Fruit fly (Drosophila melanogaster) whole organism, embryonic: Measurements from ENCODE around the gene CG16736.

ENCODE experiments used
- CG11560 ChIP-seq: fragments of 200-800 bp; sonication (Bioruptor generic); IDR thresholded peaks from 3 replicates; pipeline ENCODE4 v1.3.6; 2022; ENCODE audit warnings: missing biosample characterization, missing genetic modification characterization
- CG12659 ChIP-seq: fragments of 200-800 bp; sonication (Bioruptor generic); optimal IDR thresholded peaks from 3 replicates; lab custom pipeline; 2017; ENCODE audit warnings: mild to moderate bottlenecking, missing biosample characterization, missing genetic modification reagents, missing genetic modification characterization
- CG13775 ChIP-seq: fragments of 200-800 bp; sonication (Bioruptor generic); optimal IDR thresholded peaks from 3 replicates; lab custom pipeline; 2017; ENCODE audit warnings: missing biosample characterization, mild to moderate bottlenecking, missing genetic modification characterization
- CG1529 ChIP-seq: fragments of 200-800 bp; sonication (Bioruptor generic); optimal IDR thresholded peaks from 3 replicates; lab custom pipeline; 2018; ENCODE audit warnings: missing biosample characterization, missing genetic modification characterization
- CG17328 ChIP-seq: fragments of 200-800 bp; sonication (Bioruptor generic); IDR thresholded peaks from 2 replicates; pipeline ENCODE4 v1.3.6; 2022; ENCODE audit warnings: missing biosample characterization, missing genetic modification characterization
- CG17359 ChIP-seq: fragments of 200-800 bp; sonication (Bioruptor generic); optimal IDR thresholded peaks from 3 replicates; lab custom pipeline; 2018; ENCODE audit warnings: missing biosample characterization, mild to moderate bottlenecking, missing genetic modification characterization, moderate library complexity
- CG17829 ChIP-seq: fragments of 200-800 bp; optimal IDR thresholded peaks from 2 replicates; lab custom pipeline; 2019; ENCODE audit warnings: missing biosample characterization, mild to moderate bottlenecking, missing genetic modification characterization, moderate library complexity
- CG1832 ChIP-seq: fragments of 200-800 bp; sonication (Bioruptor generic); optimal IDR thresholded peaks from 2 replicates; lab custom pipeline; 2017; ENCODE audit warnings: missing biosample characterization, mild to moderate bottlenecking, missing genetic modification characterization, inconsistent platforms
- CG2116 ChIP-seq: fragments of 200-800 bp; sonication (Bioruptor generic); optimal IDR thresholded peaks from 3 replicates; lab custom pipeline; 2018; ENCODE audit warnings: missing biosample characterization, mild to moderate bottlenecking, missing genetic modification characterization
- CG2678 ChIP-seq: fragments of 200-800 bp; sonication (Bioruptor generic); optimal IDR thresholded peaks from 3 replicates; lab custom pipeline; 2019; ENCODE audit warnings: missing biosample characterization, mild to moderate bottlenecking, missing genetic modification characterization, moderate library complexity
- CG2712 ChIP-seq: fragments of 200-800 bp; optimal IDR thresholded peaks from 3 replicates; lab custom pipeline; 2019; ENCODE audit warnings: missing biosample characterization, mild to moderate bottlenecking, missing genetic modification characterization, moderate library complexity
- CG30020 ChIP-seq: fragments of 200-800 bp; optimal IDR thresholded peaks from 2 replicates; lab custom pipeline; 2019; ENCODE audit warnings: missing biosample characterization, mild to moderate bottlenecking, missing genetic modification characterization, moderate library complexity
- CG30403 ChIP-seq: fragments of 200-800 bp; sonication (Bioruptor generic); optimal IDR thresholded peaks from 3 replicates; lab custom pipeline; 2016; ENCODE audit warnings: missing biosample characterization, missing genetic modification characterization
- CG3065 ChIP-seq: fragments of 200-800 bp; sonication (Bioruptor generic); optimal IDR thresholded peaks from 2 replicates; lab custom pipeline; 2016; ENCODE audit warnings: missing biosample characterization, missing genetic modification characterization
- CG31441 ChIP-seq: fragments of 200-800 bp; sonication (Bioruptor generic); IDR thresholded peaks from 2 replicates; pipeline ENCODE4 v1.3.6; 2022; ENCODE audit warnings: missing biosample characterization, missing genetic modification characterization
- CG34422 ChIP-seq: fragments of 200-800 bp; sonication (Bioruptor generic); IDR thresholded peaks from 3 replicates; pipeline ENCODE4 v1.3.6; 2022; ENCODE audit warnings: missing biosample characterization, missing genetic modification characterization
- CG4424 ChIP-seq: fragments of 200-800 bp; sonication (Bioruptor generic); optimal IDR thresholded peaks from 3 replicates; lab custom pipeline; 2016; ENCODE audit warnings: missing biosample characterization, missing genetic modification characterization
- CG6791 ChIP-seq: fragments of 200-800 bp; sonication (Bioruptor generic); IDR thresholded peaks from 3 replicates; pipeline ENCODE4 v1.3.6; 2022; ENCODE audit warnings: missing biosample characterization, missing genetic modification characterization; ENCODE audit not compliant: partially characterized antibody
- CG6854 ChIP-seq: fragments of 200-800 bp; sonication (Bioruptor generic); optimal IDR thresholded peaks from 3 replicates; lab custom pipeline; 2017; ENCODE audit warnings: missing biosample characterization, mild to moderate bottlenecking, missing genetic modification characterization
- CG7786 ChIP-seq: fragments of 200-800 bp; sonication (Bioruptor generic); optimal IDR thresholded peaks from 2 replicates; lab custom pipeline; 2016; ENCODE audit warnings: missing biosample characterization, missing genetic modification characterization
- CG8281 ChIP-seq: fragments of 200-800 bp; sonication (Bioruptor generic); optimal IDR thresholded peaks from 2 replicates; lab custom pipeline; 2018; ENCODE audit warnings: missing biosample characterization, mild to moderate bottlenecking, missing genetic modification characterization, moderate library complexity
- CG8290 ChIP-seq, 3 experiments: fragments of 200-800 bp; sonication (Bioruptor generic); optimal IDR thresholded peaks; 2 replicates each; lab custom pipeline; 2016 to 2019; ENCODE audit warnings: missing biosample characterization in 3 of 3, missing genetic modification characterization in 3 of 3, mild to moderate bottlenecking in 2 of 3, moderate library complexity in 1 of 3
- CG9932 ChIP-seq: fragments of 200-800 bp; sonication (Bioruptor generic); IDR thresholded peaks from 2 replicates; pipeline ENCODE4 v1.3.6; 2022; ENCODE audit warnings: missing biosample characterization, missing genetic modification characterization
- Chrac-16 ChIP-seq: fragments of 200-800 bp; sonication (Bioruptor generic); optimal IDR thresholded peaks from 3 replicates; lab custom pipeline; 2016; ENCODE audit warnings: missing biosample characterization, missing genetic modification characterization
- CkIIα-i1 ChIP-seq: fragments of 200-800 bp; sonication (Bioruptor generic); IDR thresholded peaks from 2 replicates; pipeline ENCODE4 v1.3.6; 2022; ENCODE audit warnings: missing biosample characterization, missing genetic modification characterization
- D19A ChIP-seq: fragments of 200-800 bp; optimal IDR thresholded peaks from 3 replicates; lab custom pipeline; 2019; ENCODE audit warnings: missing biosample characterization, mild to moderate bottlenecking, missing genetic modification characterization, moderate library complexity
- Dad ChIP-seq: fragments of 200-800 bp; sonication (Bioruptor generic); optimal IDR thresholded peaks from 3 replicates; lab custom pipeline; 2016; ENCODE audit warnings: missing biosample characterization, missing genetic modification characterization
- Dip2 ChIP-seq: fragments of 200-800 bp; sonication (Bioruptor generic); IDR thresholded peaks from 2 replicates; pipeline ENCODE4 v1.3.6; 2022; ENCODE audit warnings: missing biosample characterization, missing genetic modification characterization
- Doc2 ChIP-seq: fragments of 200-800 bp; sonication (Bioruptor generic); IDR thresholded peaks from 2 replicates; pipeline ENCODE4 v1.3.6; 2022; ENCODE audit warnings: missing biosample characterization, missing genetic modification characterization
- Lhr ChIP-seq: fragments of 200-800 bp; sonication (Bioruptor generic); optimal IDR thresholded peaks from 3 replicates; lab custom pipeline; 2017; ENCODE audit warnings: mild to moderate bottlenecking, missing biosample characterization, missing genetic modification reagents, missing genetic modification characterization
- NC2β ChIP-seq: fragments of 200-800 bp; sonication (Bioruptor generic); optimal IDR thresholded peaks from 2 replicates; lab custom pipeline; 2016; ENCODE audit warnings: missing biosample characterization, missing genetic modification characterization
- Opbp ChIP-seq: fragments of 200-800 bp; sonication (Bioruptor generic); IDR thresholded peaks from 3 replicates; pipeline ENCODE4 v1.3.6; 2022; ENCODE audit warnings: missing biosample characterization, missing genetic modification characterization; ENCODE audit not compliant: partially characterized antibody
- Optix ChIP-seq: fragments of 200-800 bp; sonication (Bioruptor generic); IDR thresholded peaks from 3 replicates; pipeline ENCODE4 v1.3.6; 2022; ENCODE audit warnings: missing biosample characterization, missing genetic modification characterization
- ase ChIP-seq: fragments of 200-800 bp; sonication (Bioruptor generic); IDR thresholded peaks from 3 replicates; pipeline ENCODE4 v1.3.6; 2022; ENCODE audit warnings: missing biosample characterization, missing genetic modification characterization
- ewg ChIP-seq: fragments of 200-800 bp; sonication (Bioruptor generic); optimal IDR thresholded peaks from 3 replicates; lab custom pipeline; 2017; ENCODE audit warnings: mild to moderate bottlenecking, missing biosample characterization, missing genetic modification reagents, missing genetic modification characterization
- fd96Cb ChIP-seq: fragments of 200-800 bp; sonication (Bioruptor generic); optimal IDR thresholded peaks from 2 replicates; lab custom pipeline; 2018; ENCODE audit warnings: missing biosample characterization, mild to moderate bottlenecking, missing genetic modification characterization, moderate library complexity
- gce ChIP-seq: fragments of 200-800 bp; sonication (Bioruptor generic); IDR thresholded peaks from 3 replicates; pipeline ENCODE4 v1.3.6; 2022; ENCODE audit warnings: missing biosample characterization, missing genetic modification characterization
- grn ChIP-seq: fragments of 200-800 bp; sonication (Bioruptor generic); optimal IDR thresholded peaks from 3 replicates; lab custom pipeline; 2017; ENCODE audit warnings: missing biosample characterization, missing genetic modification characterization
- nmo ChIP-seq: fragments of 200-800 bp; sonication (Bioruptor generic); optimal IDR thresholded peaks from 2 replicates; lab custom pipeline; 2018; ENCODE audit warnings: missing biosample characterization, mild to moderate bottlenecking, missing genetic modification characterization, moderate library complexity
- ranshi ChIP-seq: fragments of 200-800 bp; sonication (Bioruptor generic); IDR thresholded peaks from 2 replicates; pipeline ENCODE4 v1.3.6; 2022; ENCODE audit warnings: missing biosample characterization, missing genetic modification characterization
- sd ChIP-seq: fragments of 200-800 bp; sonication (Bioruptor generic); optimal IDR thresholded peaks from 3 replicates; lab custom pipeline; 2018; ENCODE audit warnings: missing biosample characterization, mild to moderate bottlenecking, missing genetic modification characterization, moderate library complexity
- sob ChIP-seq: fragments of 200-800 bp; sonication (Bioruptor generic); IDR thresholded peaks from 2 replicates; pipeline ENCODE4 v1.3.6; 2022; ENCODE audit warnings: missing biosample characterization, missing genetic modification characterization
- stwl ChIP-seq: fragments of 200-800 bp; sonication (Bioruptor generic); optimal IDR thresholded peaks from 3 replicates; lab custom pipeline; 2018; ENCODE audit warnings: missing biosample characterization, mild to moderate bottlenecking, missing genetic modification characterization, moderate library complexity
- sug ChIP-seq: fragments of 200-800 bp; optimal IDR thresholded peaks from 2 replicates; lab custom pipeline; 2019; ENCODE audit warnings: missing biosample characterization, mild to moderate bottlenecking, missing genetic modification characterization, moderate library complexity
- tgo ChIP-seq: fragments of 200-800 bp; sonication (Bioruptor generic); IDR thresholded peaks from 3 replicates; pipeline ENCODE4 v1.3.6; 2022; ENCODE audit warnings: missing biosample characterization, missing genetic modification characterization
- unpg ChIP-seq: fragments of 200-800 bp; sonication (Bioruptor generic); optimal IDR thresholded peaks from 3 replicates; lab custom pipeline; 2018; ENCODE audit warnings: missing biosample characterization, mild to moderate bottlenecking, missing genetic modification characterization, moderate library complexity
- zen ChIP-seq: fragments of 200-800 bp; sonication (Bioruptor generic); optimal IDR thresholded peaks from 3 replicates; lab custom pipeline; 2018; ENCODE audit warnings: missing biosample characterization, mild to moderate bottlenecking, missing genetic modification characterization, moderate library complexity
- zen2 ChIP-seq: fragments of 200-800 bp; sonication (Bioruptor generic); IDR thresholded peaks from 3 replicates; pipeline ENCODE4 v1.3.6; 2022; ENCODE audit warnings: missing biosample characterization, missing genetic modification characterization; ENCODE audit not compliant: partially characterized antibody

CG16736 gene

dm6 chr3R:9237268-9238091, 20.0 kb downstream of the CG16736 start, which contains the start of gene pum (continued):
- TF ChIP-seq CG4424 (no peak), CG17829 (tag; lab: Kevin White, UChicago) (peak; percentile 86), Chrac-16 (GFP tag; lab: Kevin White, UChicago) (peak; percentile 22), Opbp (peak; percentile 53; the same call in 1 of the 3 replicates), D19A (tag; lab: Kevin White, UChicago) (peak; percentile 25), CG1529 (GFP tag; lab: Kevin White, UChicago) (no peak), zen2 (no peak), CG30403 (GFP tag; lab: Kevin White, UChicago) (peak; percentile 52), tgo (GFP tag; lab: Robert Waterston, UW) (peak; percentile 70), Doc2 (no peak), CG8290 (GFP tag; optimal IDR thresholded peaks at IDR 0.05; lab: Kevin White, UChicago) (peak; percentile 26), CG8290 (tag; optimal IDR thresholded peaks at IDR 0.05; lab: Kevin White, UChicago) (peak in 1 of 2 experiments; percentile 35), ranshi (GFP tag; lab: Robert Waterston, UW) (peak; percentile 52; the same call in 1 of the 2 replicates), CG6854 (no peak), CG12659 (GFP tag; lab: Kevin White, UChicago) (peak; percentile 49), gce (GFP tag; lab: Robert Waterston, UW) (no peak), Dip2 (GFP tag; lab: Robert Waterston, UW) (no peak), CG17359 (peak; percentile 32), CG13775 (GFP tag; lab: Kevin White, UChicago) (peak; percentile 18), NC2β (peak; percentile 10), CG3065 (GFP tag; lab: Kevin White, UChicago) (no peak), CG17328 (GFP tag; lab: Robert Waterston, UW) (peak; percentile 27; the same call in 1 of the 2 replicates), ase (GFP tag; lab: Robert Waterston, UW) (no peak), Lhr (GFP tag; lab: Kevin White, UChicago) (peak; percentile 65), CG11560 (no peak), Dad (GFP tag; lab: Kevin White, UChicago) (no peak), sug (tag; lab: Kevin White, UChicago) (peak; percentile 45), Optix (no peak), nmo (peak; percentile 38), fd96Cb (peak; percentile 21), CG2712 (peak; percentile 70), CG31441 (GFP tag; lab: Robert Waterston, UW) (peak; percentile 64), CG1832 (GFP tag; lab: Kevin White, UChicago) (no peak), CG7786 (no peak), ewg (GFP tag; lab: Kevin White, UChicago) (peak; percentile 63), CG2116 (GFP tag; lab: Kevin White, UChicago) (peak; percentile 50), CG2678 (tag; lab: Kevin White, UChicago) (peak; percentile 64), CG8281 (tag; lab: Kevin White, UChicago) (no peak), CG9932 (GFP tag; lab: Robert Waterston, UW) (peak; percentile 68), CkIIα-i1 (GFP tag; lab: Robert Waterston, UW) (no peak), stwl (tag; lab: Kevin White, UChicago) (peak; percentile 57), sd (tag; lab: Kevin White, UChicago) (peak; percentile 10), grn (GFP tag; lab: Kevin White, UChicago) (peak; percentile 90), CG6791 (GFP tag; lab: Robert Waterston, UW) (no peak), sob (GFP tag; lab: Robert Waterston, UW) (0 out of 2 replicates have a peak, but pooled peaks have one; percentile 4), unpg (GFP tag; lab: Kevin White, UChicago) (peak; percentile 38), CG30020 (tag; lab: Kevin White, UChicago) (peak; percentile 67), zen (tag; lab: Kevin White, UChicago) (peak; percentile 59), CG34422 (GFP tag; lab: Robert Waterston, UW) (peak; percentile 77; the same call in 1 of the 3 replicates)
